Worm (Caenorhabditis elegans) whole organism, late embryonic: ENCODE results near the gene W05H7.1.

Source experiments
- ahr-1 ChIP-seq: sonication (generic microtip); optimal IDR thresholded peaks from 2 replicates; lab custom pipeline; 2016; ENCODE audit warnings: missing genetic modification characterization, missing compliant biosample characterization
- ceh-2 ChIP-seq: sonication (generic microtip); optimal IDR thresholded peaks from 2 replicates; lab custom pipeline; 2016; ENCODE audit warnings: missing genotype, missing genetic modification characterization, missing compliant biosample characterization
- ceh-31 ChIP-seq: sonication (generic microtip); optimal IDR thresholded peaks from 2 replicates; lab custom pipeline; 2016; ENCODE audit warnings: missing genetic modification characterization, missing compliant biosample characterization
- dmd-4 ChIP-seq: sonication (generic microtip); optimal IDR thresholded peaks from 2 replicates; lab custom pipeline; 2016; ENCODE audit warnings: borderline replicate concordance, missing genetic modification characterization, missing compliant biosample characterization
- dve-1 ChIP-seq: sonication (generic microtip); optimal IDR thresholded peaks from 2 replicates; lab custom pipeline; 2017; ENCODE audit warnings: antibody characterized with exemption, mild to moderate bottlenecking, missing genetic modification characterization, missing compliant biosample characterization
- fkh-10 ChIP-seq: fragments of 150-350 bp; optimal IDR thresholded peaks from 2 replicates; lab custom pipeline; 2014; ENCODE audit warnings: missing biosample characterization, missing genetic modification reagents, missing genetic modification characterization
- gmeb-2 ChIP-seq: sonication (generic microtip); optimal IDR thresholded peaks from 2 replicates; lab custom pipeline; 2016; ENCODE audit warnings: missing genetic modification characterization, inconsistent platforms, missing compliant biosample characterization
- hlh-30 ChIP-seq: sonication (generic microtip); optimal IDR thresholded peaks from 2 replicates; lab custom pipeline; 2017; ENCODE audit warnings: antibody characterized with exemption, missing genetic modification characterization, missing compliant biosample characterization; ENCODE audit not compliant: insufficient read depth
- hlh-6 ChIP-seq: sonication (generic microtip); optimal IDR thresholded peaks from 2 replicates; lab custom pipeline; 2016; ENCODE audit warnings: missing genotype, missing genetic modification characterization, missing compliant biosample characterization
- lim-6 ChIP-seq: sonication (generic microtip); optimal IDR thresholded peaks from 2 replicates; lab custom pipeline; 2016; ENCODE audit warnings: missing genetic modification characterization, missing compliant biosample characterization
- nhr-11 ChIP-seq: fragments of 150-350 bp; optimal IDR thresholded peaks from 2 replicates; lab custom pipeline; 2014; ENCODE audit warnings: missing biosample characterization, missing genetic modification characterization
- pax-1 ChIP-seq: fragments of 150-350 bp; optimal IDR thresholded peaks from 2 replicates; lab custom pipeline; 2014; ENCODE audit warnings: missing biosample characterization, missing genetic modification characterization
- pha-4 ChIP-seq: fragments of 150-350 bp; optimal IDR thresholded peaks from 2 replicates; lab custom pipeline; 2018; ENCODE audit warnings: missing biosample characterization, missing genetic modification reagents, missing genetic modification characterization
- sox-4 ChIP-seq: sonication (generic microtip); optimal IDR thresholded peaks from 2 replicates; lab custom pipeline; 2017; ENCODE audit warnings: mild to moderate bottlenecking, missing genetic modification characterization, inconsistent platforms, missing compliant biosample characterization

- TF ChIP-seq fkh-10: no peak
- TF ChIP-seq dmd-4 (tag; lab: Kevin White, UChicago): no peak
- no peak for TF ChIP-seq hlh-30 (tag; lab: Kevin White, UChicago)
- TF ChIP-seq ahr-1 (tag; lab: Kevin White, UChicago): no peak
- TF ChIP-seq dve-1 (tag; lab: Kevin White, UChicago): no peak
- TF ChIP-seq nhr-11 (tag; lab: Kevin White, UChicago): no peak
- TF ChIP-seq pax-1 (tag; lab: Kevin White, UChicago): no peak
- no peak for TF ChIP-seq ceh-31
- TF ChIP-seq lim-6 (tag; lab: Kevin White, UChicago): no peak
- no peak for TF ChIP-seq hlh-6 (tag; lab: Kevin White, UChicago)
- no peak for TF ChIP-seq gmeb-2 (tag; lab: Kevin White, UChicago)
- TF ChIP-seq ceh-2 (tag; lab: Kevin White, UChicago): no peak
- TF ChIP-seq pha-4 (tag; lab: Kevin White, UChicago): no peak
- no peak for TF ChIP-seq sox-4
Measured at ce11 chrX:1451816-1452602, 1.4 kb downstream of the W05H7.1 start.
